ENCODE assay signal across 1 fruit fly cellular context in genomic region chr2L:7065687-7066086, dm6.
TF ChIP-seq lines count a peak whose summit lies in the region.

Gene Nuf2, minus strand, starts transcription at chr2L:7065837.

TF ChIP-seq in whole organism, embryonic, 481 proteins besides CTCF, POLR2A, EP300 and RAD21 (continued from another document and continues in another):
- TF ChIP-seq CG3065 (GFP tag; optimal IDR thresholded peaks at IDR 0.05; lab: Kevin White, UChicago) (no peak), CG2678 (tag; optimal IDR thresholded peaks at IDR 0.05; lab: Kevin White, UChicago) (no peak), sim (GFP tag; IDR thresholded peaks at IDR 0.05; lab: Robert Waterston, UW) (no peak), p53 (GFP tag; optimal IDR thresholded peaks at IDR 0.05; lab: Kevin White, UChicago) (no peak), corto (GFP tag; optimal IDR thresholded peaks at IDR 0.05; lab: Kevin White, UChicago) (no peak), HLH4C (GFP tag; IDR thresholded peaks at IDR 0.05; lab: Robert Waterston, UW; ENCODE audit: partially characterized antibody) (no peak), Antp (GFP tag; optimal IDR thresholded peaks at IDR 0.05; lab: Kevin White, UChicago) (no peak), dm (GFP tag; optimal IDR thresholded peaks at IDR 0.05; lab: Kevin White, UChicago) (no peak), CG6272 (GFP tag; IDR thresholded peaks at IDR 0.05; lab: Robert Waterston, UW) (no peak), ranshi (GFP tag; IDR thresholded peaks at IDR 0.05; lab: Robert Waterston, UW) (no peak), CG42726 (GFP tag; IDR thresholded peaks at IDR 0.05; lab: Robert Waterston, UW; ENCODE audit: partially characterized antibody) (no peak), CG10462 (GFP tag; optimal IDR thresholded peaks at IDR 0.05; lab: Kevin White, UChicago) (no peak), wor (GFP tag; IDR thresholded peaks at IDR 0.05; lab: Robert Waterston, UW) (no peak), peb (GFP tag; IDR thresholded peaks at IDR 0.05; lab: Robert Waterston, UW) (no peak), Hmx (GFP tag; optimal IDR thresholded peaks at IDR 0.05; lab: Kevin White, UChicago) (no peak), zen2 (GFP tag; IDR thresholded peaks at IDR 0.05; lab: Robert Waterston, UW; ENCODE audit: partially characterized antibody) (no peak), ato (GFP tag; IDR thresholded peaks at IDR 0.05; lab: Robert Waterston, UW; ENCODE audit: partially characterized antibody) (no peak), unc-4 (GFP tag; IDR thresholded peaks at IDR 0.05; lab: Robert Waterston, UW; ENCODE audit: partially characterized antibody) (no peak), tio (GFP tag; optimal IDR thresholded peaks at IDR 0.05; lab: Kevin White, UChicago) (no peak), CG17802 (tag; optimal IDR thresholded peaks at IDR 0.05; lab: Kevin White, UChicago) (peak; percentile 49), CG12659 (GFP tag; optimal IDR thresholded peaks at IDR 0.05; lab: Kevin White, UChicago) (peak; percentile 41), yki (optimal IDR thresholded peaks at IDR 0.05; lab: Kevin White, UChicago) (no peak), CG17829 (tag; optimal IDR thresholded peaks at IDR 0.05; lab: Kevin White, UChicago) (peak; percentile 24), ind (GFP tag; optimal IDR thresholded peaks at IDR 0.05; lab: Kevin White, UChicago) (no peak), CG12104 (GFP tag; optimal IDR thresholded peaks at IDR 0.05; lab: Kevin White, UChicago) (no peak), Neu2 (GFP tag; optimal IDR thresholded peaks at IDR 0.05; lab: Kevin White, UChicago; ENCODE audit: borderline replicate concordance) (no peak), CG6683 (GFP tag; optimal IDR thresholded peaks at IDR 0.05; lab: Kevin White, UChicago) (no peak), row (GFP tag; IDR thresholded peaks at IDR 0.05; lab: Robert Waterston, UW) (peak; percentile 70), cwo (GFP tag; optimal IDR thresholded peaks at IDR 0.05; lab: Kevin White, UChicago) (no peak), Nf-YA (GFP tag; IDR thresholded peaks at IDR 0.05; lab: Robert Waterston, UW) (no peak), CG16813 (GFP tag; IDR thresholded peaks at IDR 0.05; lab: Robert Waterston, UW; ENCODE audit: partially characterized antibody) (no peak), Atf3 (GFP tag; optimal IDR thresholded peaks at IDR 0.05; lab: Kevin White, UChicago) (no peak), cg (GFP tag; optimal IDR thresholded peaks at IDR 0.05; lab: Kevin White, UChicago) (no peak), CG10274 (GFP tag; optimal IDR thresholded peaks at IDR 0.05; lab: Kevin White, UChicago) (no peak), Lpt (GFP tag; optimal IDR thresholded peaks at IDR 0.05; lab: Kevin White, UChicago) (no peak), run (tag; optimal IDR thresholded peaks at IDR 0.05; lab: Kevin White, UChicago) (no peak), Abd-B (GFP tag; optimal IDR thresholded peaks at IDR 0.05; lab: Kevin White, UChicago) (no peak), CG3847 (GFP tag; IDR thresholded peaks at IDR 0.05; lab: Robert Waterston, UW) (no peak), C15 (GFP tag; IDR thresholded peaks at IDR 0.05; lab: Robert Waterston, UW) (no peak), CG3281 (GFP tag; optimal IDR thresholded peaks at IDR 0.05; lab: Kevin White, UChicago) (no peak), CG3726 (GFP tag; IDR thresholded peaks at IDR 0.05; lab: Robert Waterston, UW) (no peak), Bteb2 (GFP tag; optimal IDR thresholded peaks at IDR 0.05; lab: Kevin White, UChicago) (no peak), Xrp1 (GFP tag; IDR thresholded peaks at IDR 0.05; lab: Robert Waterston, UW) (no peak), tna (GFP tag; IDR thresholded peaks at IDR 0.05; lab: Robert Waterston, UW; ENCODE audit: partially characterized antibody) (no peak), Dfd (GFP tag; optimal IDR thresholded peaks at IDR 0.05; lab: Kevin White, UChicago) (no peak), jigr1 (GFP tag; IDR thresholded peaks at IDR 0.05; lab: Robert Waterston, UW) (no peak), slbo (GFP tag; IDR thresholded peaks at IDR 0.05; lab: Robert Waterston, UW) (no peak), gcm2 (GFP tag; optimal IDR thresholded peaks at IDR 0.05; lab: Kevin White, UChicago) (no peak), CG11247 (GFP tag; IDR thresholded peaks at IDR 0.05; lab: Robert Waterston, UW) (no peak), CG34224 (GFP tag; IDR thresholded peaks at IDR 0.05; lab: Robert Waterston, UW; ENCODE audit: partially characterized antibody) (no peak), Sry-δ (GFP tag; optimal IDR thresholded peaks at IDR 0.05; lab: Kevin White, UChicago) (peak; percentile 17), psq (GFP tag; optimal IDR thresholded peaks at IDR 0.05; lab: Kevin White, UChicago) (no peak), scrt (GFP tag; optimal IDR thresholded peaks at IDR 0.05; lab: Kevin White, UChicago) (no peak), CG2116 (GFP tag; optimal IDR thresholded peaks at IDR 0.05; lab: Kevin White, UChicago) (peak; percentile 37), Poxn (GFP tag; IDR thresholded peaks at IDR 0.05; lab: Robert Waterston, UW) (no peak), CG9797 (GFP tag; optimal IDR thresholded peaks at IDR 0.05; lab: Kevin White, UChicago) (peak; percentile 77), CG17912 (GFP tag; optimal IDR thresholded peaks at IDR 0.05; lab: Kevin White, UChicago) (no peak), zen (tag; optimal IDR thresholded peaks at IDR 0.05; lab: Kevin White, UChicago) (peak; percentile 11), Taf1 (GFP tag; IDR thresholded peaks at IDR 0.05; lab: Robert Waterston, UW) (no peak), Vsx1 (GFP tag; optimal IDR thresholded peaks at IDR 0.05; lab: Kevin White, UChicago) (no peak), gcm (GFP tag; optimal IDR thresholded peaks at IDR 0.05; lab: Kevin White, UChicago) (no peak), CG17328 (GFP tag; IDR thresholded peaks at IDR 0.05; lab: Robert Waterston, UW) (no peak), ERR (GFP tag; optimal IDR thresholded peaks at IDR 0.05; lab: Kevin White, UChicago) (no peak), CG12071 (GFP tag; optimal IDR thresholded peaks at IDR 0.05; lab: Kevin White, UChicago) (no peak), Dbx (GFP tag; IDR thresholded peaks at IDR 0.05; lab: Robert Waterston, UW) (no peak), hb (GFP tag; IDR thresholded peaks at IDR 0.05; lab: Robert Waterston, UW; ENCODE audit: partially characterized antibody) (no peak), CG13894 (tag; optimal IDR thresholded peaks at IDR 0.05; lab: Kevin White, UChicago) (no peak), CG1647 (GFP tag; optimal IDR thresholded peaks at IDR 0.05; lab: Kevin White, UChicago) (no peak), CG4282 (GFP tag; optimal IDR thresholded peaks at IDR 0.05; lab: Kevin White, UChicago) (no peak), lmd (GFP tag; IDR thresholded peaks at IDR 0.05; lab: Robert Waterston, UW) (no peak), Lim3 (GFP tag; IDR thresholded peaks at IDR 0.05; lab: Robert Waterston, UW) (no peak), Hand (GFP tag; optimal IDR thresholded peaks at IDR 0.05; lab: Kevin White, UChicago) (no peak), en (GFP tag; optimal IDR thresholded peaks at IDR 0.05; lab: Kevin White, UChicago) (no peak), jing (GFP tag; optimal IDR thresholded peaks at IDR 0.05; lab: Kevin White, UChicago) (no peak), CG10654 (GFP tag; optimal IDR thresholded peaks at IDR 0.05; lab: Kevin White, UChicago) (no peak), croc (GFP tag; conservative IDR thresholded peaks at IDR 0.05; lab: Robert Waterston, UW) (no peak), salm (tag; optimal IDR thresholded peaks at IDR 0.05; lab: Kevin White, UChicago) (no peak), bigmax (GFP tag; optimal IDR thresholded peaks at IDR 0.05; lab: Kevin White, UChicago) (peak; percentile 26), Tbp (GFP tag; optimal IDR thresholded peaks at IDR 0.05; lab: Kevin White, UChicago) (no peak), chn (GFP tag; optimal IDR thresholded peaks at IDR 0.05; lab: Kevin White, UChicago) (no peak), Optix (GFP tag; IDR thresholded peaks at IDR 0.05; lab: Robert Waterston, UW) (no peak), E2f1 (GFP tag; IDR thresholded peaks at IDR 0.05; lab: Robert Waterston, UW) (no peak), Dref (GFP tag; IDR thresholded peaks at IDR 0.05; lab: Robert Waterston, UW) (no peak), CG7271 (tag; optimal IDR thresholded peaks at IDR 0.05; lab: Kevin White, UChicago) (no peak), schlank (tag; optimal IDR thresholded peaks at IDR 0.05; lab: Kevin White, UChicago) (no peak), CG11456 (GFP tag; IDR thresholded peaks at IDR 0.05; lab: Robert Waterston, UW) (no peak), br (optimal IDR thresholded peaks at IDR 0.05; lab: Kevin White, UChicago) (no peak), sqz (GFP tag; optimal IDR thresholded peaks at IDR 0.05; lab: Kevin White, UChicago) (no peak), vnd (GFP tag; IDR thresholded peaks at IDR 0.05; lab: Robert Waterston, UW; ENCODE audit: partially characterized antibody) (no peak), CG2120 (GFP tag; optimal IDR thresholded peaks at IDR 0.05; lab: Kevin White, UChicago) (no peak), CG17361 (GFP tag; IDR thresholded peaks at IDR 0.05; lab: Robert Waterston, UW) (no peak), Hsf (GFP tag; optimal IDR thresholded peaks at IDR 0.05; lab: Kevin White, UChicago) (no peak), nom (GFP tag; optimal IDR thresholded peaks at IDR 0.05; lab: Kevin White, UChicago) (no peak), CG1792 (GFP tag; optimal IDR thresholded peaks at IDR 0.05; lab: Kevin White, UChicago) (no peak), ro (GFP tag; IDR thresholded peaks at IDR 0.05; lab: Robert Waterston, UW) (no peak), CG18619 (GFP tag; optimal IDR thresholded peaks at IDR 0.05; lab: Kevin White, UChicago) (no peak), ems (GFP tag; optimal IDR thresholded peaks at IDR 0.05; lab: Kevin White, UChicago) (no peak), CG8478 (optimal IDR thresholded peaks at IDR 0.05; lab: Kevin White, UChicago) (no peak), dmrt99B (tag; optimal IDR thresholded peaks at IDR 0.05; lab: Kevin White, UChicago) (no peak), CG5953 (GFP tag; IDR thresholded peaks at IDR 0.05; lab: Robert Waterston, UW) (no peak), emc (GFP tag; optimal IDR thresholded peaks at IDR 0.05; lab: Kevin White, UChicago) (no peak), nau (GFP tag; optimal IDR thresholded peaks at IDR 0.05; lab: Kevin White, UChicago) (no peak), TFAM (GFP tag; optimal IDR thresholded peaks at IDR 0.05; lab: Kevin White, UChicago) (no peak), Sox102F (GFP tag; optimal IDR thresholded peaks at IDR 0.05; lab: Kevin White, UChicago) (no peak), Eip74EF (GFP tag; optimal IDR thresholded peaks at IDR 0.05; lab: Kevin White, UChicago) (peak in 1 of 2 experiments; percentile 4), pan (optimal IDR thresholded peaks at IDR 0.05; lab: Kevin White, UChicago) (no peak), pan (GFP tag; optimal IDR thresholded peaks at IDR 0.05 in 1 of 2, IDR thresholded peaks at IDR 0.05 in 1 of 2) (peak in 1 of 2 experiments; percentile 27), CG14965 (GFP tag; optimal IDR thresholded peaks at IDR 0.05; lab: Kevin White, UChicago; ENCODE audit: borderline replicate concordance) (no peak), fd102C (GFP tag; optimal IDR thresholded peaks at IDR 0.05; lab: Kevin White, UChicago) (no peak), ssp (GFP tag; IDR thresholded peaks at IDR 0.05; lab: Robert Waterston, UW) (peak; percentile 98), CG12942 (GFP tag; optimal IDR thresholded peaks at IDR 0.05; lab: Kevin White, UChicago) (no peak), CG12236 (GFP tag; optimal IDR thresholded peaks at IDR 0.05; lab: Kevin White, UChicago) (no peak), CG30403 (GFP tag; optimal IDR thresholded peaks at IDR 0.05; lab: Kevin White, UChicago) (no peak), CG16815 (GFP tag; optimal IDR thresholded peaks at IDR 0.05; lab: Kevin White, UChicago) (no peak), CG18599 (GFP tag; optimal IDR thresholded peaks at IDR 0.05; lab: Kevin White, UChicago) (no peak), CG3995 (GFP tag; optimal IDR thresholded peaks at IDR 0.05; lab: Kevin White, UChicago) (no peak), Ada2b (GFP tag; IDR thresholded peaks at IDR 0.05; lab: Robert Waterston, UW) (no peak), Dll (GFP tag; IDR thresholded peaks at IDR 0.05; lab: Robert Waterston, UW; ENCODE audit: partially characterized antibody) (no peak), exex (tag; optimal IDR thresholded peaks at IDR 0.05; lab: Kevin White, UChicago) (no peak), pzg (GFP tag; optimal IDR thresholded peaks at IDR 0.05; lab: Kevin White, UChicago) (peak; percentile 83), NC2β (GFP tag; optimal IDR thresholded peaks at IDR 0.05; lab: Kevin White, UChicago) (no peak), CG7963 (GFP tag; IDR thresholded peaks at IDR 0.05; lab: Robert Waterston, UW; ENCODE audit: partially characterized antibody) (no peak), Xbp1 (GFP tag; optimal IDR thresholded peaks at IDR 0.05; lab: Kevin White, UChicago) (no peak), Camta (GFP tag; optimal IDR thresholded peaks at IDR 0.05; lab: Kevin White, UChicago) (no peak), Fer3 (tag; optimal IDR thresholded peaks at IDR 0.05; lab: Kevin White, UChicago) (no peak), Dip2 (GFP tag; IDR thresholded peaks at IDR 0.05; lab: Robert Waterston, UW) (no peak), Mrtf (GFP tag; IDR thresholded peaks at IDR 0.05; lab: Robert Waterston, UW) (no peak), Sin3A (optimal IDR thresholded peaks at IDR 0.05; lab: Kevin White, UChicago) (peak; percentile 61), CG2712 (tag; optimal IDR thresholded peaks at IDR 0.05; lab: Kevin White, UChicago) (peak; percentile 13), CG10267 (tag; optimal IDR thresholded peaks at IDR 0.05; lab: Kevin White, UChicago) (peak; percentile 15), Dek (tag; optimal IDR thresholded peaks at IDR 0.05; lab: Kevin White, UChicago) (no peak), zfh1 (GFP tag; IDR thresholded peaks at IDR 0.05; lab: Robert Waterston, UW) (no peak), knrl (GFP tag; IDR thresholded peaks at IDR 0.05; lab: Robert Waterston, UW; ENCODE audit: partially characterized antibody) (peak; percentile 35; the same call in 1 of the 3 replicates), cas (GFP tag; IDR thresholded peaks at IDR 0.05; lab: Robert Waterston, UW) (no peak), CG12155 (GFP tag; optimal IDR thresholded peaks at IDR 0.05; lab: Kevin White, UChicago) (no peak), NK7.1 (GFP tag; optimal IDR thresholded peaks at IDR 0.05; lab: Kevin White, UChicago) (no peak), CG8765 (GFP tag; IDR thresholded peaks at IDR 0.05; lab: Robert Waterston, UW) (no peak), fd3F (GFP tag; optimal IDR thresholded peaks at IDR 0.05; lab: Kevin White, UChicago) (no peak), Fer1 (GFP tag; optimal IDR thresholded peaks at IDR 0.05; lab: Kevin White, UChicago) (no peak)
